Fruit fly (Drosophila melanogaster) whole organism, embryonic: ENCODE measurements around the gene CG34290.

Experiments used
- Ada2b ChIP-seq: fragments of 200-800 bp; sonication (Bioruptor generic); IDR thresholded peaks from 2 replicates; pipeline ENCODE4 v1.3.6; 2022; ENCODE audit warnings: missing biosample characterization, missing genetic modification characterization
- Aef1 ChIP-seq: fragments of 200-800 bp; sonication (Bioruptor generic); IDR thresholded peaks from 3 replicates; pipeline ENCODE4 v1.3.6; 2022; ENCODE audit warnings: missing biosample characterization, missing genetic modification characterization
- BEAF-32 ChIP-seq: fragments of 200-800 bp; sonication (Bioruptor generic); optimal IDR thresholded peaks from 3 replicates; lab custom pipeline; 2017; ENCODE audit warnings: missing biosample characterization, missing genetic modification characterization, mild to moderate bottlenecking, moderate library complexity, missing genetic modification reagents
- CG10543 ChIP-seq: fragments of 200-800 bp; sonication (Bioruptor generic); optimal IDR thresholded peaks from 3 replicates; lab custom pipeline; 2017; ENCODE audit warnings: missing biosample characterization, mild to moderate bottlenecking, missing genetic modification characterization, moderate library complexity
- CG11456 ChIP-seq: fragments of 200-800 bp; sonication (Bioruptor generic); IDR thresholded peaks from 3 replicates; pipeline ENCODE4 v1.3.6; 2022; ENCODE audit warnings: missing biosample characterization, missing genetic modification characterization
- CG11696 ChIP-seq: fragments of 200-800 bp; sonication (Bioruptor generic); IDR thresholded peaks from 2 replicates; pipeline ENCODE4 v1.3.6; 2022; ENCODE audit warnings: missing biosample characterization, missing genetic modification characterization
- CG12071 ChIP-seq: fragments of 200-800 bp; sonication (Bioruptor generic); optimal IDR thresholded peaks from 3 replicates; lab custom pipeline; 2018; ENCODE audit warnings: missing biosample characterization, mild to moderate bottlenecking, missing genetic modification characterization
- CG12659 ChIP-seq: fragments of 200-800 bp; sonication (Bioruptor generic); optimal IDR thresholded peaks from 3 replicates; lab custom pipeline; 2017; ENCODE audit warnings: mild to moderate bottlenecking, missing biosample characterization, missing genetic modification reagents, missing genetic modification characterization
- CG13424 ChIP-seq: fragments of 200-800 bp; sonication (Bioruptor generic); optimal IDR thresholded peaks from 2 replicates; lab custom pipeline; 2019; ENCODE audit warnings: missing biosample characterization, mild to moderate bottlenecking, missing genetic modification characterization, moderate library complexity
- CG15073 ChIP-seq: fragments of 200-800 bp; sonication (Bioruptor generic); optimal IDR thresholded peaks from 2 replicates; lab custom pipeline; 2016; ENCODE audit warnings: missing biosample characterization, missing genetic modification characterization
- CG1529 ChIP-seq: fragments of 200-800 bp; sonication (Bioruptor generic); optimal IDR thresholded peaks from 3 replicates; lab custom pipeline; 2018; ENCODE audit warnings: missing biosample characterization, missing genetic modification characterization
- CG32772 ChIP-seq: fragments of 200-800 bp; sonication (Bioruptor generic); IDR thresholded peaks from 2 replicates; pipeline ENCODE4 v1.3.6; 2022; ENCODE audit warnings: missing biosample characterization, missing genetic modification characterization
- CG3281 ChIP-seq: fragments of 200-800 bp; sonication (Bioruptor generic); optimal IDR thresholded peaks from 3 replicates; lab custom pipeline; 2017; ENCODE audit warnings: missing biosample characterization, mild to moderate bottlenecking, missing genetic modification characterization
- CG34422 ChIP-seq: fragments of 200-800 bp; sonication (Bioruptor generic); IDR thresholded peaks from 3 replicates; pipeline ENCODE4 v1.3.6; 2022; ENCODE audit warnings: missing biosample characterization, missing genetic modification characterization
- CG42726 ChIP-seq: fragments of 200-800 bp; sonication (Bioruptor generic); IDR thresholded peaks from 2 replicates; pipeline ENCODE4 v1.3.6; 2022; ENCODE audit warnings: missing biosample characterization, missing genetic modification characterization; ENCODE audit not compliant: partially characterized antibody
- CG4328 ChIP-seq: fragments of 200-800 bp; sonication (Bioruptor generic); optimal IDR thresholded peaks from 3 replicates; lab custom pipeline; 2017; ENCODE audit warnings: missing biosample characterization, missing genetic modification reagents, missing genetic modification characterization
- CG6683 ChIP-seq: fragments of 200-800 bp; sonication (Bioruptor generic); optimal IDR thresholded peaks from 2 replicates; lab custom pipeline; 2017; ENCODE audit warnings: missing biosample characterization, mild to moderate bottlenecking, missing genetic modification characterization, missing genetic modification reagents
- CG7928 ChIP-seq: fragments of 200-800 bp; sonication (Bioruptor generic); optimal IDR thresholded peaks from 2 replicates; lab custom pipeline; 2017; ENCODE audit warnings: missing biosample characterization, mild to moderate bottlenecking, missing genetic modification characterization
- CG7987 ChIP-seq: fragments of 200-800 bp; sonication (Bioruptor generic); optimal IDR thresholded peaks from 2 replicates; lab custom pipeline; 2018; ENCODE audit warnings: missing biosample characterization, mild to moderate bottlenecking, missing genetic modification characterization, moderate library complexity
- CG8290 ChIP-seq, 3 experiments: fragments of 200-800 bp; sonication (Bioruptor generic); optimal IDR thresholded peaks; 2 replicates each; lab custom pipeline; 2016 to 2019; ENCODE audit warnings: missing biosample characterization in 3 of 3, missing genetic modification characterization in 3 of 3, mild to moderate bottlenecking in 2 of 3, moderate library complexity in 1 of 3
- CG8944 ChIP-seq: fragments of 200-800 bp; sonication (Bioruptor generic); optimal IDR thresholded peaks from 3 replicates; lab custom pipeline; 2016; ENCODE audit warnings: missing biosample characterization, missing genetic modification characterization
- CG9727 ChIP-seq: fragments of 200-800 bp; sonication (Bioruptor generic); optimal IDR thresholded peaks from 3 replicates; lab custom pipeline; 2017; ENCODE audit warnings: missing biosample characterization, mild to moderate bottlenecking, missing genetic modification characterization
- D19A ChIP-seq: fragments of 200-800 bp; optimal IDR thresholded peaks from 3 replicates; lab custom pipeline; 2019; ENCODE audit warnings: missing biosample characterization, mild to moderate bottlenecking, missing genetic modification characterization, moderate library complexity
- D19B ChIP-seq: fragments of 200-800 bp; sonication (Bioruptor generic); optimal IDR thresholded peaks from 2 replicates; lab custom pipeline; 2017; ENCODE audit warnings: missing biosample characterization, mild to moderate bottlenecking, missing genetic modification characterization
- Dad ChIP-seq: fragments of 200-800 bp; sonication (Bioruptor generic); optimal IDR thresholded peaks from 3 replicates; lab custom pipeline; 2016; ENCODE audit warnings: missing biosample characterization, missing genetic modification characterization
- H2.0 ChIP-seq: fragments of 200-800 bp; sonication (Bioruptor generic); IDR thresholded peaks from 2 replicates; pipeline ENCODE4 v1.3.6; 2022; ENCODE audit warnings: missing biosample characterization, missing genetic modification characterization
- Hr78 ChIP-seq, 2 experiments: fragments of 200-800 bp in 1 of 2; fragments of >200 bp in 1 of 2; sonication (Bioruptor generic) in 1 of 2; optimal IDR thresholded peaks; 2 replicates each; lab custom pipeline; 2017 to 2019; ENCODE audit warnings: missing biosample characterization in 2 of 2, missing genetic modification characterization in 2 of 2, mild to moderate bottlenecking in 1 of 2, moderate library complexity in 1 of 2
- Lhr ChIP-seq: fragments of 200-800 bp; sonication (Bioruptor generic); optimal IDR thresholded peaks from 3 replicates; lab custom pipeline; 2017; ENCODE audit warnings: mild to moderate bottlenecking, missing biosample characterization, missing genetic modification reagents, missing genetic modification characterization
- NC2α ChIP-seq: fragments of 200-800 bp; sonication (Bioruptor generic); optimal IDR thresholded peaks from 2 replicates; lab custom pipeline; 2016; ENCODE audit warnings: missing biosample characterization, missing genetic modification characterization
- NFAT ChIP-seq: fragments of 200-800 bp; sonication (Bioruptor generic); IDR thresholded peaks from 2 replicates; pipeline ENCODE4 v1.3.6; 2022; ENCODE audit warnings: missing biosample characterization, missing genetic modification characterization
- Trl ChIP-seq, 3 experiments: fragments of >200 bp in 2 of 3; fragments of 200-800 bp in 1 of 3; sonication (Bioruptor generic) in 1 of 3; optimal IDR thresholded peaks; 2 replicates in 1 of 3; 3 replicates in 2 of 3; lab custom pipeline; 2016 to 2017; ENCODE audit warnings: missing biosample characterization in 1 of 3, missing genetic modification characterization in 1 of 3
- al ChIP-seq: fragments of 200-800 bp; sonication (Bioruptor generic); IDR thresholded peaks from 2 replicates; pipeline ENCODE4 v1.3.6; 2022; ENCODE audit warnings: missing biosample characterization, missing genetic modification characterization
- bab2 ChIP-seq: fragments of 200-800 bp; sonication (Bioruptor generic); optimal IDR thresholded peaks from 2 replicates; lab custom pipeline; 2016; ENCODE audit warnings: missing biosample characterization, missing genetic modification characterization
- dan ChIP-seq: fragments of 200-800 bp; sonication (Bioruptor generic); IDR thresholded peaks from 2 replicates; pipeline ENCODE4 v1.3.6; 2022; ENCODE audit warnings: missing biosample characterization, missing genetic modification characterization
- fd102C ChIP-seq: fragments of 200-800 bp; sonication (Bioruptor generic); optimal IDR thresholded peaks from 2 replicates; lab custom pipeline; 2018; ENCODE audit warnings: missing biosample characterization, mild to moderate bottlenecking, missing genetic modification characterization, moderate library complexity
- gro ChIP-seq: fragments of 200-800 bp; sonication (Bioruptor generic); optimal IDR thresholded peaks from 2 replicates; lab custom pipeline; 2016; ENCODE audit warnings: missing biosample characterization, missing genetic modification characterization
- gsb ChIP-seq: fragments of 200-800 bp; sonication (Bioruptor generic); IDR thresholded peaks from 2 replicates; pipeline ENCODE4 v1.3.6; 2022; ENCODE audit warnings: missing biosample characterization, missing genetic modification characterization
- insv ChIP-seq, 2 experiments: fragments of 200-800 bp; sonication (Bioruptor generic); optimal IDR thresholded peaks; 3 replicates each; lab custom pipeline; 2016 to 2018; ENCODE audit warnings: missing biosample characterization in 2 of 2, missing genetic modification characterization in 2 of 2
- ken ChIP-seq: fragments of 200-800 bp; sonication (Bioruptor generic); IDR thresholded peaks from 3 replicates; pipeline ENCODE4 v1.3.6; 2022; ENCODE audit warnings: missing biosample characterization, missing genetic modification characterization
- knrl ChIP-seq: fragments of 200-800 bp; sonication (Bioruptor generic); IDR thresholded peaks from 3 replicates; pipeline ENCODE4 v1.3.6; 2022; ENCODE audit warnings: missing biosample characterization, missing genetic modification characterization; ENCODE audit not compliant: partially characterized antibody
- mam ChIP-seq: fragments of 200-800 bp; sonication (Bioruptor generic); optimal IDR thresholded peaks from 3 replicates; lab custom pipeline; 2016; ENCODE audit warnings: missing biosample characterization, missing genetic modification characterization
- nerfin-2 ChIP-seq: fragments of 200-800 bp; sonication (Bioruptor generic); IDR thresholded peaks from 2 replicates; pipeline ENCODE4 v1.3.6; 2022; ENCODE audit warnings: missing biosample characterization, missing genetic modification characterization; ENCODE audit not compliant: partially characterized antibody
- pfk ChIP-seq: fragments of 200-800 bp; sonication (Bioruptor generic); optimal IDR thresholded peaks from 2 replicates; lab custom pipeline; 2018; ENCODE audit warnings: missing biosample characterization, mild to moderate bottlenecking, missing genetic modification characterization, moderate library complexity
- run ChIP-seq: fragments of 200-800 bp; sonication (Bioruptor generic); optimal IDR thresholded peaks from 3 replicates; lab custom pipeline; 2018; ENCODE audit warnings: missing biosample characterization, mild to moderate bottlenecking, missing genetic modification characterization
- sens ChIP-seq: fragments of 200-800 bp; sonication (Bioruptor generic); peaks from one replicate; lab custom pipeline; 2016; ENCODE audit warnings: missing biosample characterization, missing genetic modification characterization
- sim ChIP-seq: fragments of 200-800 bp; sonication (Bioruptor generic); IDR thresholded peaks from 2 replicates; pipeline ENCODE4 v1.3.6; 2022; ENCODE audit warnings: missing biosample characterization, missing genetic modification characterization
- sisA ChIP-seq: fragments of 200-800 bp; sonication (Bioruptor generic); IDR thresholded peaks from 2 replicates; pipeline ENCODE4 v1.3.6; 2022; ENCODE audit warnings: missing biosample characterization, missing genetic modification characterization
- slp2 ChIP-seq: fragments of 200-800 bp; sonication (Bioruptor generic); optimal IDR thresholded peaks from 2 replicates; lab custom pipeline; 2016; ENCODE audit warnings: missing biosample characterization, missing genetic modification characterization
- sqz ChIP-seq: fragments of 200-800 bp; sonication (Bioruptor generic); optimal IDR thresholded peaks from 3 replicates; lab custom pipeline; 2018; ENCODE audit warnings: missing biosample characterization, mild to moderate bottlenecking, missing genetic modification characterization
- zfh1 ChIP-seq: fragments of 200-800 bp; sonication (Bioruptor generic); IDR thresholded peaks from 3 replicates; pipeline ENCODE4 v1.3.6; 2022; ENCODE audit warnings: missing biosample characterization, missing genetic modification characterization

Gene CG34290

DNA sequence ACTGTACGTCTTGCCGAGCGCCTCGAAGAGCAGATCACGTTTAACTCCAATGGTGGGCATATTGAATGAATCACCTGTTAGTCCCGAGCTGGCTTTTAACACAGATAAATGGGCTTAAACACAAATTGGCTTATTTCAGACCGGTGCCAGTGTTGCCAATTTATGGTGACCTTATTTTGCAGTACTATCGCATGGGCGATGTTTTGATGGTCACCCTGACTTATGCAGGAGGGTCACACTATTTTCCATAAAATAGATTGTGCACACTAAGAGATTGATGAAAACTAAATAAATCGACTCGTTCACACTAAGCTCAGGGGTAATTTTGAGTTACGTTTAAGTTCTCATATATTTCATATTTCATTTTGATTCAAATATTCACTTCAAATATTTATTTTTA, 37.1 kb downstream of the CG34290 start, which contains the start of gene beta-PheRS (continued):
- no peak for TF ChIP-seq fd102C (GFP tag; lab: Kevin White, UChicago)
- peak; percentile 29 for TF ChIP-seq slp2 (GFP tag; lab: Kevin White, UChicago)
- TF ChIP-seq D19B: no peak
- TF ChIP-seq mam: peak; percentile 66
- TF ChIP-seq CG1529 (GFP tag; lab: Kevin White, UChicago): no peak
- TF ChIP-seq CG8944 (GFP tag; lab: Kevin White, UChicago): peak; percentile 35
- no peak for TF ChIP-seq CG11696 (GFP tag; lab: Robert Waterston, UW)
- TF ChIP-seq sisA (GFP tag; lab: Robert Waterston, UW): peak; percentile 14; the same call in 1 of the 2 replicates
- TF ChIP-seq CG3281: no peak
- TF ChIP-seq sens: no peak
- no peak for TF ChIP-seq sqz (GFP tag; lab: Kevin White, UChicago)
- peak; percentile 16 for TF ChIP-seq pfk (GFP tag; lab: Kevin White, UChicago)
- peak; percentile 92 for TF ChIP-seq knrl (GFP tag; lab: Robert Waterston, UW)
- TF ChIP-seq al (GFP tag; lab: Robert Waterston, UW): 0 out of 2 replicates have a peak, but pooled peaks have one; percentile 47
- TF ChIP-seq CG4328 (GFP tag; lab: Kevin White, UChicago): no peak
- TF ChIP-seq nerfin-2 (GFP tag; lab: Robert Waterston, UW): peak; percentile 81
- no peak for TF ChIP-seq gsb
- TF ChIP-seq run (tag; lab: Kevin White, UChicago): no peak
- TF ChIP-seq CG15073 (GFP tag; lab: Kevin White, UChicago): no peak
- peak; percentile 93 for TF ChIP-seq CG12659
- TF ChIP-seq CG6683: peak; percentile 2
- no peak for TF ChIP-seq sim (GFP tag; lab: Robert Waterston, UW)
- TF ChIP-seq CG32772 (GFP tag; lab: Robert Waterston, UW): 0 out of 2 replicates have a peak, but pooled peaks have one; percentile 15
- TF ChIP-seq insv (GFP tag; optimal IDR thresholded peaks at IDR 0.05; lab: Kevin White, UChicago): peak in 1 of 2 experiments; percentile 42
- TF ChIP-seq ken: peak; percentile 41; the same call in 1 of the 3 replicates
- no peak for TF ChIP-seq NC2α (GFP tag; lab: Kevin White, UChicago)
- peak; percentile 66 for TF ChIP-seq CG13424 (tag; lab: Kevin White, UChicago)
- no peak for TF ChIP-seq CG9727
- no peak for TF ChIP-seq CG7928 (GFP tag; lab: Kevin White, UChicago)
- TF ChIP-seq NFAT (GFP tag; lab: Robert Waterston, UW): peak; percentile 77
- peak; percentile 95 for TF ChIP-seq BEAF-32
- peak; percentile 44 for TF ChIP-seq bab2 (GFP tag; lab: Kevin White, UChicago)
- TF ChIP-seq Trl (optimal IDR thresholded peaks at IDR 0.05; lab: Kevin White, UChicago): no peak
- TF ChIP-seq Trl (GFP tag; optimal IDR thresholded peaks at IDR 0.05; lab: Kevin White, UChicago): peak; percentile 60
- peak; percentile 92 for TF ChIP-seq CG34422 (GFP tag; lab: Robert Waterston, UW)
- no peak for TF ChIP-seq CG10543 (GFP tag; lab: Kevin White, UChicago)
- TF ChIP-seq Hr78 (GFP tag; optimal IDR thresholded peaks at IDR 0.05; lab: Kevin White, UChicago): no peak
- TF ChIP-seq zfh1 (GFP tag; lab: Robert Waterston, UW): no peak
- TF ChIP-seq H2.0: peak; percentile 55
- peak; percentile 18 for TF ChIP-seq Dad (GFP tag; lab: Kevin White, UChicago)
- peak; percentile 88 for TF ChIP-seq CG8290 (GFP tag; optimal IDR thresholded peaks at IDR 0.05; lab: Kevin White, UChicago)
- peak in 1 of 2 experiments; percentile 80 for TF ChIP-seq CG8290 (tag; optimal IDR thresholded peaks at IDR 0.05; lab: Kevin White, UChicago)
- TF ChIP-seq Lhr: peak; percentile 91
- TF ChIP-seq CG11456 (GFP tag; lab: Robert Waterston, UW): peak; percentile 68; the same call in 2 of the 3 replicates
- TF ChIP-seq Ada2b (GFP tag; lab: Robert Waterston, UW): peak; percentile 52
- peak; percentile 97 for TF ChIP-seq CG42726 (GFP tag; lab: Robert Waterston, UW)
- TF ChIP-seq CG7987: peak; percentile 11
- no peak for TF ChIP-seq dan (GFP tag; lab: Robert Waterston, UW)
- no peak; the same call in 2 of the 3 replicates for TF ChIP-seq Aef1
- TF ChIP-seq gro (GFP tag; lab: Kevin White, UChicago): peak; percentile 56
- no peak for TF ChIP-seq D19A (tag; lab: Kevin White, UChicago)
- no peak for TF ChIP-seq CG12071 (GFP tag; lab: Kevin White, UChicago)
